Worm (Caenorhabditis elegans): Measurements from ENCODE around the gene gpa-6.
A peak's percentile ranks its signal among the peaks of the same experiment; 100 is the strongest.

Gene gpa-6

DNA sequence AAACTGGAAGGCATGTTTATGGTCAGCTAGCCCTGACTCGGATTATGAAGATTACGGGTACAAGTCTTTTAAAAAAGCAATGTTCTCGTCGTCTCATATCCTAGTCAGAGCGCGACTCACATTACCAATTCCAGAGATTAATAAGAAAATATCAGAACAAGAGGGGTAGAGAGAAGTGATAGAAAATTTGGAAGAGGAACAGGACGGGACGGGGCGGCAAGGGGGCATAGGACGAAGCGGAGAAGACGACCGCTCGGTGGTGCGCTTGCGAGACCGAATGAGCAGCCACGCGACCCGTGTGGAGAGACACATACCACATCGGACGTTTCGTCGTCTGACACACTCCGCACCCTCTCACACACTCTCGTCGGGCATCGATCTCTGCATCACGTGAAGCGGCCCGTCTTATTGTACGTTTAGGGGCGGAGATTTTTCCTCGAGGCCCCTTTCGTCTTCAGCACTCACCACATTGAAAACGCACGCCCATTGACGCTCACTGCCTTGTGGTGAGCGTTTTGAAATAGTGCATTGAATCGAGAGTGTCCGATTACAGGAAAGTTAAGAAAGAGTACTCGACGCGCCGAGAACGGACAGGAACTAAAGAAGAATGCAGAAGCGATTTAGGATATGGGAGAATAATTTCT lies 45.9 kb upstream of the gpa-6 start (continued):
- TF ChIP-seq snpc-1.1 (tag; optimal IDR thresholded peaks at IDR 0.05; ENCODE audit: insufficient read depth) (no peak), attf-5 (GFP tag; optimal IDR thresholded peaks at IDR 0.05) (peak; percentile 77), F23B12.7 (tag; optimal IDR thresholded peaks at IDR 0.05; ENCODE audit: insufficient read depth) (no peak), Y53G8AR.9 (GFP tag; conservative IDR thresholded peaks at IDR 0.05) (peak; percentile 75), nfya-1 (tag; optimal IDR thresholded peaks at IDR 0.05; ENCODE audit: borderline replicate concordance, insufficient read depth) (no peak), nhr-179 (tag; optimal IDR thresholded peaks at IDR 0.05) (no peak), akir-1 (GFP tag; optimal IDR thresholded peaks at IDR 0.05) (no peak), Y53F4B.3 (GFP tag; IDR thresholded peaks at IDR 0.05) (no peak), F57C9.4 (tag; optimal IDR thresholded peaks at IDR 0.05) (no peak), madf-3 (GFP tag; IDR thresholded peaks at IDR 0.05) (no peak), K11D2.4 (GFP tag; IDR thresholded peaks at IDR 0.05) (peak; percentile 89), B0336.3 (GFP tag; IDR thresholded peaks at IDR 0.05) (peak; percentile 94), tlf-1 (GFP tag; optimal IDR thresholded peaks at IDR 0.05) (peak; percentile 89), egrh-3 (GFP tag; IDR thresholded peaks at IDR 0.05) (peak; percentile 88), efl-1 (GFP tag; optimal IDR thresholded peaks at IDR 0.05) (no peak), hrde-1 (tag; optimal IDR thresholded peaks at IDR 0.05; ENCODE audit: borderline replicate concordance) (no peak), nfya-2 (GFP tag; IDR thresholded peaks at IDR 0.05) (no peak), somi-1 (GFP tag; optimal IDR thresholded peaks at IDR 0.05) (peak; percentile 90), ccch-3 (GFP tag; optimal IDR thresholded peaks at IDR 0.05) (no peak), T07F8.4 (tag; optimal IDR thresholded peaks at IDR 0.05) (peak; percentile 45), egl-44 (GFP tag; IDR thresholded peaks at IDR 0.05) (peak; percentile 69), bed-1 (GFP tag; IDR thresholded peaks at IDR 0.05) (no peak), athp-1 (tag; optimal IDR thresholded peaks at IDR 0.05) (peak; percentile 77), Y95B8A.8 (GFP tag; IDR thresholded peaks at IDR 0.05) (no peak), mes-4 (tag; optimal IDR thresholded peaks at IDR 0.05) (no peak), mcd-1 (GFP tag; IDR thresholded peaks at IDR 0.05) (peak; percentile 83), pbrm-1 (GFP tag; IDR thresholded peaks at IDR 0.05) (peak; percentile 87), zfh-2 (GFP tag; conservative IDR thresholded peaks at IDR 0.05) (peak; percentile 99), ztf-18 (tag; optimal IDR thresholded peaks at IDR 0.05) (peak; percentile 34), C17E4.6 (GFP tag; IDR thresholded peaks at IDR 0.05) (peak; percentile 24; the same call in 1 of the 2 replicates), nhr-90 (tag; optimal IDR thresholded peaks at IDR 0.05) (peak; percentile 83), chd-7 (tag; optimal IDR thresholded peaks at IDR 0.05) (peak; percentile 93), F10E7.11 (tag; optimal IDR thresholded peaks at IDR 0.05) (peak; percentile 43), F39B2.1 (GFP tag; IDR thresholded peaks at IDR 0.05) (no peak), ceh-27 (GFP tag; optimal IDR thresholded peaks at IDR 0.05) (peak; percentile 94), lin-54 (GFP tag; optimal IDR thresholded peaks at IDR 0.05) (peak; percentile 61), lir-1 (GFP tag; conservative IDR thresholded peaks at IDR 0.05) (peak; percentile 96), rpc-1 (optimal IDR thresholded peaks at IDR 0.05) (no peak), rpc-1 (tag; optimal IDR thresholded peaks at IDR 0.05) (no peak), ceh-91 (GFP tag; IDR thresholded peaks at IDR 0.05) (no peak), nfyb-1 (GFP tag; IDR thresholded peaks at IDR 0.05) (peak; percentile 94), dpff-1 (tag; optimal IDR thresholded peaks at IDR 0.05) (no peak), zim-3 (tag; optimal IDR thresholded peaks at IDR 0.05) (no peak), hmg-20 (GFP tag; IDR thresholded peaks at IDR 0.05) (no peak), xnd-1 (tag; optimal IDR thresholded peaks at IDR 0.05) (no peak), F49E8.2 (tag; optimal IDR thresholded peaks at IDR 0.05; ENCODE audit: insufficient read depth) (no peak), snpc-3.4 (tag; optimal IDR thresholded peaks at IDR 0.05) (no peak), dox-1 (GFP tag; IDR thresholded peaks at IDR 0.05) (peak; percentile 92)
